Worm (Caenorhabditis elegans) whole organism, L2 larva: ENCODE measurements around the gene R07E3.7.
A peak's percentile ranks its signal among the peaks of the same experiment; 100 is the strongest.

Experiments used
- R02D3.7 ChIP-seq: fragments of 150-350 bp; optimal IDR thresholded peaks from 2 replicates; lab custom pipeline; 2014; ENCODE audit warnings: missing biosample characterization, missing genetic modification characterization
- Y55F3AM.14 ChIP-seq: fragments of 200-800 bp; sonication (Bioruptor generic); optimal IDR thresholded peaks from 2 replicates; lab custom pipeline; 2018; ENCODE audit warnings: mild to moderate bottlenecking, missing genetic modification characterization, missing compliant biosample characterization
- aly-2 ChIP-seq: fragments of 150-350 bp; optimal IDR thresholded peaks from 2 replicates; lab custom pipeline; 2014; ENCODE audit warnings: missing biosample characterization, missing genetic modification characterization
- blmp-1 ChIP-seq: sonication (generic microtip); optimal IDR thresholded peaks from 2 replicates; lab custom pipeline; 2017; ENCODE audit warnings: missing genetic modification characterization, mild to moderate bottlenecking, missing compliant biosample characterization, antibody characterized with exemption, moderate library complexity; ENCODE audit not compliant: insufficient read depth
- ceh-16 ChIP-seq: fragments of 150-350 bp; optimal IDR thresholded peaks from 2 replicates; lab custom pipeline; 2014; ENCODE audit warnings: missing biosample characterization, missing genetic modification characterization
- ceh-82 ChIP-seq: fragments of 150-350 bp; optimal IDR thresholded peaks from 2 replicates; lab custom pipeline; 2014; ENCODE audit warnings: missing biosample characterization, missing genetic modification characterization
- crh-2 ChIP-seq: sonication (generic microtip); optimal IDR thresholded peaks from 2 replicates; lab custom pipeline; 2017; ENCODE audit warnings: missing biosample characterization, missing genetic modification characterization
- dmd-4 ChIP-seq: sonication (generic microtip); optimal IDR thresholded peaks from 2 replicates; lab custom pipeline; 2017; ENCODE audit warnings: missing biosample characterization, missing genetic modification characterization
- egl-27 ChIP-seq: sonication (generic microtip); optimal IDR thresholded peaks from 3 replicates; lab custom pipeline; 2017; ENCODE audit warnings: missing biosample characterization, missing genetic modification reagents, missing genetic modification characterization
- elt-3 ChIP-seq: sonication (generic microtip); optimal IDR thresholded peaks from 2 replicates; lab custom pipeline; 2017; ENCODE audit warnings: missing biosample characterization, missing genetic modification characterization
- gmeb-1 ChIP-seq: fragments of 150-350 bp; optimal IDR thresholded peaks from 2 replicates; lab custom pipeline; 2014; ENCODE audit warnings: missing biosample characterization, missing genetic modification characterization
- lin-11 ChIP-seq: fragments of 150-350 bp; sonication (generic microtip); optimal IDR thresholded peaks from 2 replicates; lab custom pipeline; 2014; ENCODE audit warnings: missing biosample characterization, missing genetic modification characterization, inconsistent platforms, mixed read lengths
- lin-13 ChIP-seq: fragments of 150-350 bp; optimal IDR thresholded peaks from 2 replicates; lab custom pipeline; 2014; ENCODE audit warnings: missing biosample characterization, missing genetic modification reagents, missing genetic modification characterization
- lsy-2 ChIP-seq, 2 experiments: fragments of 150-350 bp in 1 of 2; sonication (generic microtip) in 1 of 2; optimal IDR thresholded peaks; 2 replicates each; lab custom pipeline; 2014 to 2017; ENCODE audit warnings: missing biosample characterization in 2 of 2, missing genetic modification characterization in 2 of 2
- mab-5 ChIP-seq: fragments of 150-350 bp; optimal IDR thresholded peaks from 2 replicates; lab custom pipeline; 2014; ENCODE audit warnings: missing biosample characterization, missing genetic modification characterization
- mbf-1 ChIP-seq: sonication (generic microtip); optimal IDR thresholded peaks from 2 replicates; lab custom pipeline; 2017; ENCODE audit warnings: missing biosample characterization, missing genetic modification characterization
- nhr-10 ChIP-seq: sonication (generic microtip); optimal IDR thresholded peaks from 2 replicates; lab custom pipeline; 2017; ENCODE audit warnings: missing biosample characterization, missing genetic modification characterization
- nhr-11 ChIP-seq: fragments of 150-350 bp; optimal IDR thresholded peaks from 2 replicates; lab custom pipeline; 2014; ENCODE audit warnings: missing biosample characterization, missing genetic modification characterization
- nhr-12 ChIP-seq: fragments of 150-350 bp; optimal IDR thresholded peaks from 2 replicates; lab custom pipeline; 2014; ENCODE audit warnings: missing biosample characterization, missing genetic modification characterization
- nhr-129 ChIP-seq: fragments of 150-350 bp; optimal IDR thresholded peaks from 2 replicates; lab custom pipeline; 2014; ENCODE audit warnings: missing biosample characterization, missing genetic modification characterization
- nhr-21 ChIP-seq: fragments of 150-350 bp; optimal IDR thresholded peaks from 2 replicates; lab custom pipeline; 2014; ENCODE audit warnings: missing biosample characterization, missing genetic modification characterization
- nhr-23 ChIP-seq: fragments of 150-350 bp; optimal IDR thresholded peaks from 2 replicates; lab custom pipeline; 2014; ENCODE audit warnings: missing biosample characterization, missing genetic modification reagents, missing genetic modification characterization
- nhr-25 ChIP-seq: fragments of 150-350 bp; sonication (generic microtip); optimal IDR thresholded peaks from 3 replicates; lab custom pipeline; 2014; ENCODE audit warnings: missing biosample characterization, missing genetic modification characterization
- nhr-6 ChIP-seq: fragments of 150-350 bp; optimal IDR thresholded peaks from 2 replicates; lab custom pipeline; 2014; ENCODE audit warnings: missing biosample characterization, missing genetic modification characterization
- nhr-77 ChIP-seq: fragments of 150-350 bp; optimal IDR thresholded peaks from 2 replicates; lab custom pipeline; 2014; ENCODE audit warnings: missing biosample characterization, missing genetic modification characterization
- peb-1 ChIP-seq: fragments of 150-350 bp; optimal IDR thresholded peaks from 2 replicates; lab custom pipeline; 2014; ENCODE audit warnings: missing biosample characterization, missing genetic modification characterization
- sem-4 ChIP-seq: fragments of 150-350 bp; optimal IDR thresholded peaks from 2 replicates; lab custom pipeline; 2014; ENCODE audit warnings: missing biosample characterization, missing genetic modification reagents, missing genetic modification characterization
- sma-3 ChIP-seq: sonication (generic microtip); optimal IDR thresholded peaks from 2 replicates; lab custom pipeline; 2016; ENCODE audit warnings: missing genetic modification reagents, missing genetic modification characterization, missing compliant biosample characterization
- sma-9 ChIP-seq, 2 experiments: fragments of 150-350 bp in 1 of 2; sonication (generic microtip) in 1 of 2; optimal IDR thresholded peaks; 2 replicates each; lab custom pipeline; 2014 to 2016; ENCODE audit warnings: missing genetic modification characterization in 2 of 2, mild to moderate bottlenecking in 1 of 2, missing biosample characterization in 1 of 2, missing compliant biosample characterization in 1 of 2, missing genetic modification reagents in 1 of 2, moderate library complexity in 1 of 2
- snpc-4 ChIP-seq: fragments of 150-350 bp; optimal IDR thresholded peaks from 2 replicates; lab custom pipeline; 2014; ENCODE audit warnings: missing biosample characterization, missing genetic modification characterization
- unc-62 ChIP-seq: fragments of 150-350 bp; optimal IDR thresholded peaks from 2 replicates; lab custom pipeline; 2014; ENCODE audit warnings: missing biosample characterization, missing genetic modification reagents, missing genetic modification characterization
- zag-1 ChIP-seq: fragments of 150-350 bp; optimal IDR thresholded peaks from 2 replicates; lab custom pipeline; 2014; ENCODE audit warnings: missing biosample characterization, missing genetic modification characterization
- ztf-1 ChIP-seq: fragments of 200-800 bp; sonication (Bioruptor generic); conservative IDR thresholded peaks from 2 replicates; pipeline ENCODE4 v1.3.6; 2022; ENCODE audit warnings: missing genetic modification characterization, missing compliant biosample characterization
- ztf-11 ChIP-seq: sonication (generic microtip); optimal IDR thresholded peaks from 2 replicates; lab custom pipeline; 2017; ENCODE audit warnings: missing biosample characterization, missing genetic modification characterization
- ztf-4 ChIP-seq: fragments of 150-350 bp; optimal IDR thresholded peaks from 2 replicates; lab custom pipeline; 2014; ENCODE audit warnings: missing biosample characterization, missing genetic modification characterization

The R07E3.7 gene

DNA sequence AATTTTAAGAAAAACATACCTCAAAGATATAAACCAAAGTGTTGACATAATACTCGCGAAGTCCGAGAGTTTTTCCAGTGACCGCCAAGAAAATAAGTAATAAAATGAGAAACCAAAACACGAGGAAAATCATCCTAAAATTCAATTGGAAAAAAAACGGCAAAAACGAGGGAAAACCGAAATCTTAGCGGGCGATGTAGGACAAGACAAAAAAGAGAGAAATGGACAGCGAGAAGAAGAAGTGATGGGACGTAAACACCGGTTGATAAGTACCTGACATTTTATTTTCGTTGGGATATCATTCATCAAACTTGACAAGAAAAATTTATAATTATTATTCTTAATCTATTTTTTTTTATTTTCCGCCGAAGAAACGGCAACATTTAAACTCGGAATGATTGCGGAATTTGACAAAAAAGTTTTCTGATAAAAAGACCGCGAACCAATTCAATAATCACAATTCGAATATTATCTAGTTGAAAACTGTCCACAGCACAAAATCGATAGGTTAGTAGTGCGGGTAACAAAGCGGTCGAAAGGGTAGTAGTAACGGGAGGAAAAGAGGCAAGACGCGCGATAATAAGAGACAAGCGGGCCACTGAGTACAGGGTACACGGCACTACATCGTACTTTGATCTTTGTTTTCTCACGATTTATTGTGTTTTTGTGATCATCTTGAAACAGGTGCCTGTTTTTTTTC lies 28.1 kb downstream of the R07E3.7 start, which contains the start of gene acl-5:
Gene acl-5 (minus strand): TSS at position 134 of the 700 bp plus-strand sequence.
- TF ChIP-seq nhr-25 (tag; lab: Kevin White, UChicago) (no peak), nhr-11 (no peak), snpc-4 (no peak), ztf-11 (no peak), nhr-23 (tag; lab: Kevin White, UChicago) (no peak), sma-9 (GFP tag; optimal IDR thresholded peaks at IDR 0.05; lab: Kevin White, UChicago) (no peak), sma-9 (tag; optimal IDR thresholded peaks at IDR 0.05; lab: Kevin White, UChicago) (no peak), nhr-77 (tag; lab: Kevin White, UChicago) (no peak), elt-3 (no peak), mab-5 (tag; lab: Kevin White, UChicago) (no peak), crh-2 (tag; lab: Kevin White, UChicago) (no peak), ceh-16 (tag; lab: Kevin White, UChicago) (no peak), sem-4 (no peak), blmp-1 (tag; lab: Kevin White, UChicago) (no peak), zag-1 (tag; lab: Kevin White, UChicago) (no peak), egl-27 (no peak)
- TF ChIP-seq, all 48 proteins: peak for 0

ce11 chrX:10321401-10321800 lies 34.1 kb downstream of the R07E3.7 start:
- TF ChIP-seq nhr-11, result no peak
- no peak for TF ChIP-seq nhr-129
- TF ChIP-seq peb-1 (tag; lab: Kevin White, UChicago), result no peak
- no peak for TF ChIP-seq sma-3 (GFP tag; lab: Kevin White, UChicago)
- TF ChIP-seq nhr-12 (tag; lab: Kevin White, UChicago), result no peak
- TF ChIP-seq gmeb-1, result no peak
- no peak for TF ChIP-seq aly-2 (tag; lab: Kevin White, UChicago)
- TF ChIP-seq sem-4, result no peak
- TF ChIP-seq nhr-6 (tag; lab: Kevin White, UChicago), result no peak
- TF ChIP-seq blmp-1 (tag; lab: Kevin White, UChicago), result no peak
- no peak for TF ChIP-seq R02D3.7 (tag; lab: Kevin White, UChicago)
- no peak for TF ChIP-seq ztf-11
- no peak for TF ChIP-seq ztf-1 (GFP tag; lab: Robert Waterston, UW)
- no peak for TF ChIP-seq nhr-10 (tag; lab: Kevin White, UChicago)
- no peak for TF ChIP-seq elt-3
- TF ChIP-seq lsy-2 (tag; optimal IDR thresholded peaks at IDR 0.05; lab: Kevin White, UChicago), result no peak

ce11 chrX:10319653-10320052 lies 35.9 kb downstream of the R07E3.7 start:
- no peak for TF ChIP-seq lin-11 (tag; lab: Kevin White, UChicago)
- TF ChIP-seq ceh-82 (tag; lab: Kevin White, UChicago), result no peak
- TF ChIP-seq ceh-16 (tag; lab: Kevin White, UChicago), result no peak
- no peak for TF ChIP-seq mab-5 (tag; lab: Kevin White, UChicago)
- no peak for TF ChIP-seq aly-2 (tag; lab: Kevin White, UChicago)
- TF ChIP-seq mbf-1 (tag; lab: Kevin White, UChicago), result no peak
- no peak for TF ChIP-seq nhr-23 (tag; lab: Kevin White, UChicago)
- no peak for TF ChIP-seq dmd-4 (tag; lab: Kevin White, UChicago)

DNA sequence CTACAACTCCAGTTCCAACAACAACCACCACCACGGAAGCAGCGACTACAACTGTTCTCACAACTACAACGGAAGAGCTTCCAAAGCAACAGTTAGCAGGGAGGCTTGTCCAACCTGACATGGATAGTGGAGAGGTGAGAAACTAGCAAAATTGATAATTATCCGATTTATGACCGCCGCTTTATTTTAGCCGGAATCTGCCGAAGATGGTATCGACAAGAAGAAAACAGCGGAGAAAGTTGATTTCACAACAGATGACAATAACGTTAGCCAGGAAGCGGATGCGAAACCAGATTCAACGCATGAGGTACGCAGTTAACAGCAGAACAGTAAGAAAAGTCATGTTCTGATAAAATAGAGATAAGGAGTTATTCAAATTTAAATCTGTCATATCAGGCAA lies 37.1 kb downstream of the R07E3.7 start:
- no peak for TF ChIP-seq nhr-25 (tag; lab: Kevin White, UChicago)
- no peak for TF ChIP-seq unc-62 (GFP tag; lab: Kevin White, UChicago)
- TF ChIP-seq ceh-82 (tag; lab: Kevin White, UChicago), result no peak

DNA sequence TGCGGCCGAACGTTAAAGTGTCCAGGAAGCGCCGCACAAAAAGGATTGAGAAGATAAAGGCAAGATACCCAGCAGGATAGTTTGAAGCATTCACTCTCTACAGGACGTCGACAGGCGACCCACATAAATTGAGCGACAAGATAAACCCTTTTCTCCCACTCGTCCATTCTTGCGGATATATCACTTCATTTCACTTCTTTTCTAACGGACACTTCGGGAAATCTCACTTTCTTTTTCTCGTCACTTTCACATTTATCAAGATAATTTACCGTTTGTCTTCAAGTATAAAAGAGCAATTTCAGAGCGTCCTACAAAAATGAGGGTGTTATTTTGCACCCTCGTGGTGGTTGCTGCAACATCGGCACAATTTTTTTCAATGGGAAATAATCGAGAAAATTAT lies 38.0 kb downstream of the R07E3.7 start, which contains the start of gene R07E3.6:
Gene R07E3.6 (plus strand): TSS at position 158 of the 400 bp plus-strand sequence.
- no peak for TF ChIP-seq nhr-21 (tag; lab: Kevin White, UChicago)
- TF ChIP-seq nhr-11, result no peak
- TF ChIP-seq ztf-4 (tag; lab: Kevin White, UChicago), result no peak
- no peak for TF ChIP-seq lin-13 (GFP tag; lab: Kevin White, UChicago)
- no peak for TF ChIP-seq Y55F3AM.14 (GFP tag; lab: Kevin White, UChicago)
- TF ChIP-seq blmp-1 (tag; lab: Kevin White, UChicago), result peak; percentile 67
